Fruit fly (Drosophila melanogaster): ENCODE data around the gene Ance-2.

dm6 chr2L:13955775-13956174 lies 46.6 kb downstream of the Ance-2 start:
- TF ChIP-seq pan (optimal IDR thresholded peaks at IDR 0.05) (peak; percentile 94), EcR (GFP tag; optimal IDR thresholded peaks at IDR 0.05) (no peak), usp (GFP tag; optimal IDR thresholded peaks at IDR 0.05) (no peak), Dll (optimal IDR thresholded peaks at IDR 0.05) (no peak), psq (optimal IDR thresholded peaks at IDR 0.05) (no peak), CG8478 (optimal IDR thresholded peaks at IDR 0.05) (no peak)

Data from whole organism.